Worm (Caenorhabditis elegans) whole organism, L2 larva: Measurements from ENCODE around the gene tag-276.

Experiments used
- ceh-16 ChIP-seq: fragments of 150-350 bp; optimal IDR thresholded peaks from 2 replicates; lab custom pipeline; 2014; ENCODE audit warnings: missing biosample characterization, missing genetic modification characterization
- egl-27 ChIP-seq: sonication (generic microtip); optimal IDR thresholded peaks from 3 replicates; lab custom pipeline; 2017; ENCODE audit warnings: missing biosample characterization, missing genetic modification reagents, missing genetic modification characterization
- elt-3 ChIP-seq: sonication (generic microtip); optimal IDR thresholded peaks from 2 replicates; lab custom pipeline; 2017; ENCODE audit warnings: missing biosample characterization, missing genetic modification characterization
- fos-1 ChIP-seq: fragments of 150-350 bp; optimal IDR thresholded peaks from 2 replicates; lab custom pipeline; 2014; ENCODE audit warnings: missing biosample characterization, missing genetic modification characterization
- lin-39 ChIP-seq: fragments of 150-350 bp; optimal IDR thresholded peaks from 2 replicates; lab custom pipeline; 2014; ENCODE audit warnings: missing biosample characterization, missing genetic modification reagents, missing genetic modification characterization
- nhr-11 ChIP-seq: fragments of 150-350 bp; optimal IDR thresholded peaks from 2 replicates; lab custom pipeline; 2014; ENCODE audit warnings: missing biosample characterization, missing genetic modification characterization
- nhr-6 ChIP-seq: fragments of 150-350 bp; optimal IDR thresholded peaks from 2 replicates; lab custom pipeline; 2014; ENCODE audit warnings: missing biosample characterization, missing genetic modification characterization
- sma-9 ChIP-seq, 2 experiments: fragments of 150-350 bp in 1 of 2; sonication (generic microtip) in 1 of 2; optimal IDR thresholded peaks; 2 replicates each; lab custom pipeline; 2014 to 2016; ENCODE audit warnings: missing genetic modification characterization in 2 of 2, mild to moderate bottlenecking in 1 of 2, missing biosample characterization in 1 of 2, missing compliant biosample characterization in 1 of 2, missing genetic modification reagents in 1 of 2, moderate library complexity in 1 of 2
- unc-62 ChIP-seq: fragments of 150-350 bp; optimal IDR thresholded peaks from 2 replicates; lab custom pipeline; 2014; ENCODE audit warnings: missing biosample characterization, missing genetic modification reagents, missing genetic modification characterization
- zag-1 ChIP-seq: fragments of 150-350 bp; optimal IDR thresholded peaks from 2 replicates; lab custom pipeline; 2014; ENCODE audit warnings: missing biosample characterization, missing genetic modification characterization
- ztf-11 ChIP-seq: sonication (generic microtip); optimal IDR thresholded peaks from 2 replicates; lab custom pipeline; 2017; ENCODE audit warnings: missing biosample characterization, missing genetic modification characterization

ce11 chrII:12280360-12280759, 31.4 kb upstream of the tag-276 start, which contains the start of gene ife-5:
- no peak for TF ChIP-seq nhr-6 (tag; lab: Kevin White, UChicago)
- TF ChIP-seq sma-9 (GFP tag; optimal IDR thresholded peaks at IDR 0.05; lab: Kevin White, UChicago): no peak
- no peak for TF ChIP-seq sma-9 (tag; optimal IDR thresholded peaks at IDR 0.05; lab: Kevin White, UChicago)
- TF ChIP-seq egl-27 (tag; lab: Kevin White, UChicago): no peak
- no peak for TF ChIP-seq unc-62 (GFP tag; lab: Kevin White, UChicago)
- TF ChIP-seq ceh-16 (tag; lab: Kevin White, UChicago): no peak
- TF ChIP-seq elt-3: no peak
- no peak for TF ChIP-seq fos-1
- TF ChIP-seq ztf-11: no peak
- no peak for TF ChIP-seq nhr-11
- TF ChIP-seq lin-39 (tag; lab: Kevin White, UChicago): no peak
- no peak for TF ChIP-seq zag-1 (tag; lab: Kevin White, UChicago)
